Worm (Caenorhabditis elegans): ENCODE measurements around the gene nhr-192.

DNA sequence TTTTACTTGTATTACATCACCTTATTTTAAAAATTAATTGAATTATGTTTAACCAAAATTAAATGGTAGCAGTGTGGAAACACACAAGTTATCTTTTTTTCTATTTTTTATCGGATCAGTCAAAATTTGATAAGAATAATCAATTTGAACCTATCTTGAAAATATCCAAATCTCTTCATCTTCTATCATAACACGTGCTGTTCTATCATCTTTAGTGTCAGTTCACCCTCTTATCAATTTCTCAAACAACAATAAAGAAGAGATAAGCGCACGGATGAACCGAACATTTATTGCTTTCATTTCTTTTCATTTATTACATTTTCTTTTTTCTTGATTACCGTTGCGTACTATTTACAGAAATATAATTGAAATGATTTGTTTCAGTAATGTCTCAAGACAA is 16.7 kb upstream of the nhr-192 start, which contains the start of gene R04B5.5:
- TF ChIP-seq med-1 (GFP tag; optimal IDR thresholded peaks at IDR 0.05; ENCODE audit: insufficient read depth) (no peak), flt-1 (GFP tag; IDR thresholded peaks at IDR 0.05) (no peak), ztf-29 (GFP tag; IDR thresholded peaks at IDR 0.05) (no peak), ztf-23 (GFP tag; IDR thresholded peaks at IDR 0.05) (no peak), T22C8.4 (GFP tag; IDR thresholded peaks at IDR 0.05) (no peak), tab-1 (GFP tag; IDR thresholded peaks at IDR 0.05) (no peak), klf-2 (GFP tag; conservative IDR thresholded peaks at IDR 0.05) (no peak)

Measured in whole organism, midembryonic.